Fruit fly (Drosophila melanogaster) whole organism, embryonic: ENCODE results near the gene CG7386.
A peak's percentile ranks its signal among the peaks of the same experiment; 100 is the strongest.

ENCODE experiments used
- Antp ChIP-seq: fragments of 200-800 bp; sonication (Bioruptor generic); optimal IDR thresholded peaks from 3 replicates; lab custom pipeline; 2016; ENCODE audit warnings: missing biosample characterization, missing genetic modification characterization
- Atf-2 ChIP-seq: fragments of 200-800 bp; sonication (Bioruptor generic); optimal IDR thresholded peaks from 2 replicates; lab custom pipeline; 2016; ENCODE audit warnings: missing biosample characterization, missing genetic modification characterization
- Bgb ChIP-seq: fragments of 200-800 bp; sonication (Bioruptor generic); IDR thresholded peaks from 2 replicates; pipeline ENCODE4 v1.3.6; 2022; ENCODE audit warnings: missing biosample characterization, missing genetic modification characterization; ENCODE audit not compliant: partially characterized antibody
- Bteb2 ChIP-seq: fragments of 200-800 bp; sonication (Bioruptor generic); optimal IDR thresholded peaks from 2 replicates; lab custom pipeline; 2016; ENCODE audit warnings: missing biosample characterization, missing genetic modification characterization
- CG10431 ChIP-seq: fragments of 200-800 bp; sonication (Bioruptor generic); optimal IDR thresholded peaks from 3 replicates; lab custom pipeline; 2018; ENCODE audit warnings: missing biosample characterization, mild to moderate bottlenecking, missing genetic modification characterization
- CG10462 ChIP-seq: fragments of 200-800 bp; sonication (Bioruptor generic); optimal IDR thresholded peaks from 2 replicates; lab custom pipeline; 2016; ENCODE audit warnings: missing biosample characterization, missing genetic modification characterization
- CG10979 ChIP-seq: fragments of 200-800 bp; sonication (Bioruptor generic); optimal IDR thresholded peaks from 2 replicates; lab custom pipeline; 2018; ENCODE audit warnings: missing biosample characterization, mild to moderate bottlenecking, missing genetic modification characterization, moderate library complexity
- CG11398 ChIP-seq: fragments of 200-800 bp; sonication (Bioruptor generic); optimal IDR thresholded peaks from 2 replicates; lab custom pipeline; 2016; ENCODE audit warnings: missing biosample characterization, missing genetic modification characterization
- CG12236 ChIP-seq: fragments of 200-800 bp; sonication (Bioruptor generic); optimal IDR thresholded peaks from 2 replicates; lab custom pipeline; 2016; ENCODE audit warnings: missing biosample characterization, missing genetic modification characterization
- CG12391 ChIP-seq: fragments of 200-800 bp; sonication (Bioruptor generic); optimal IDR thresholded peaks from 3 replicates; lab custom pipeline; 2018; ENCODE audit warnings: missing biosample characterization, mild to moderate bottlenecking, missing genetic modification characterization, moderate library complexity
- CG13775 ChIP-seq: fragments of 200-800 bp; sonication (Bioruptor generic); optimal IDR thresholded peaks from 3 replicates; lab custom pipeline; 2017; ENCODE audit warnings: missing biosample characterization, mild to moderate bottlenecking, missing genetic modification characterization
- CG15479 ChIP-seq: fragments of 200-800 bp; sonication (Bioruptor generic); optimal IDR thresholded peaks from 3 replicates; lab custom pipeline; 2019; ENCODE audit warnings: missing biosample characterization, mild to moderate bottlenecking, missing genetic modification characterization, moderate library complexity
- CG17385 ChIP-seq: fragments of 200-800 bp; sonication (Bioruptor generic); optimal IDR thresholded peaks from 3 replicates; lab custom pipeline; 2018; ENCODE audit warnings: missing biosample characterization, mild to moderate bottlenecking, missing genetic modification characterization
- CG3163 ChIP-seq: fragments of 200-800 bp; sonication (Bioruptor generic); optimal IDR thresholded peaks from 3 replicates; lab custom pipeline; 2016; ENCODE audit warnings: missing biosample characterization, missing genetic modification characterization
- CG3838 ChIP-seq: fragments of 200-800 bp; sonication (Bioruptor generic); optimal IDR thresholded peaks from 3 replicates; lab custom pipeline; 2016; ENCODE audit warnings: missing biosample characterization, missing genetic modification characterization
- CG3995 ChIP-seq: fragments of 200-800 bp; sonication (Bioruptor generic); optimal IDR thresholded peaks from 3 replicates; lab custom pipeline; 2016; ENCODE audit warnings: missing biosample characterization, missing genetic modification characterization
- CG4282 ChIP-seq: fragments of 200-800 bp; sonication (Bioruptor generic); optimal IDR thresholded peaks from 2 replicates; lab custom pipeline; 2016; ENCODE audit warnings: missing biosample characterization, missing genetic modification characterization
- CG43689 ChIP-seq: fragments of 200-800 bp; sonication (Bioruptor generic); IDR thresholded peaks from 2 replicates; pipeline ENCODE4 v1.3.6; 2022; ENCODE audit warnings: missing biosample characterization, missing genetic modification characterization
- CG7372 ChIP-seq: fragments of 200-800 bp; sonication (Bioruptor generic); IDR thresholded peaks from 2 replicates; pipeline ENCODE4 v1.3.6; 2022; ENCODE audit warnings: missing biosample characterization, missing genetic modification characterization
- CG7987 ChIP-seq: fragments of 200-800 bp; sonication (Bioruptor generic); optimal IDR thresholded peaks from 2 replicates; lab custom pipeline; 2018; ENCODE audit warnings: missing biosample characterization, mild to moderate bottlenecking, missing genetic modification characterization, moderate library complexity
- CG8290 ChIP-seq, 3 experiments: fragments of 200-800 bp; sonication (Bioruptor generic); optimal IDR thresholded peaks; 2 replicates each; lab custom pipeline; 2016 to 2019; ENCODE audit warnings: missing biosample characterization in 3 of 3, missing genetic modification characterization in 3 of 3, mild to moderate bottlenecking in 2 of 3, moderate library complexity in 1 of 3
- CG8944 ChIP-seq: fragments of 200-800 bp; sonication (Bioruptor generic); optimal IDR thresholded peaks from 3 replicates; lab custom pipeline; 2016; ENCODE audit warnings: missing biosample characterization, missing genetic modification characterization
- CG9609 ChIP-seq: fragments of 200-800 bp; sonication (Bioruptor generic); optimal IDR thresholded peaks from 3 replicates; lab custom pipeline; 2016; ENCODE audit warnings: missing biosample characterization, missing genetic modification characterization
- CHES-1-like ChIP-seq: fragments of 200-800 bp; sonication (Bioruptor generic); optimal IDR thresholded peaks from 2 replicates; lab custom pipeline; 2016; ENCODE audit warnings: missing biosample characterization, missing genetic modification characterization
- Dek ChIP-seq: fragments of 200-800 bp; sonication (Bioruptor generic); optimal IDR thresholded peaks from 3 replicates; lab custom pipeline; 2019; ENCODE audit warnings: missing biosample characterization, mild to moderate bottlenecking, missing genetic modification characterization, moderate library complexity
- Fer1 ChIP-seq: fragments of 200-800 bp; sonication (Bioruptor generic); optimal IDR thresholded peaks from 2 replicates; lab custom pipeline; 2017; ENCODE audit warnings: missing biosample characterization, mild to moderate bottlenecking, missing genetic modification characterization
- HmgD ChIP-seq: fragments of 200-800 bp; sonication (Bioruptor generic); optimal IDR thresholded peaks from 3 replicates; lab custom pipeline; 2016; ENCODE audit warnings: missing biosample characterization, missing genetic modification characterization
- NFAT ChIP-seq: fragments of 200-800 bp; sonication (Bioruptor generic); IDR thresholded peaks from 2 replicates; pipeline ENCODE4 v1.3.6; 2022; ENCODE audit warnings: missing biosample characterization, missing genetic modification characterization
- YL-1 ChIP-seq: fragments of 200-800 bp; sonication (Bioruptor generic); optimal IDR thresholded peaks from 3 replicates; lab custom pipeline; 2017; ENCODE audit warnings: missing biosample characterization, mild to moderate bottlenecking, missing genetic modification characterization
- ab ChIP-seq: fragments of 200-800 bp; sonication (Bioruptor generic); optimal IDR thresholded peaks from 2 replicates; lab custom pipeline; 2016; ENCODE audit warnings: missing biosample characterization, missing genetic modification characterization
- aop ChIP-seq: fragments of 200-800 bp; sonication (Bioruptor generic); IDR thresholded peaks from 2 replicates; pipeline ENCODE4 v1.3.6; 2022; ENCODE audit warnings: missing biosample characterization, missing genetic modification characterization
- ash1 ChIP-seq: fragments of 200-800 bp; sonication (Bioruptor generic); optimal IDR thresholded peaks from 2 replicates; lab custom pipeline; 2018; ENCODE audit warnings: missing biosample characterization, mild to moderate bottlenecking, missing genetic modification characterization
- crc ChIP-seq: fragments of 200-800 bp; sonication (Bioruptor generic); optimal IDR thresholded peaks from 2 replicates; lab custom pipeline; 2016; ENCODE audit warnings: missing biosample characterization, missing genetic modification characterization
- en ChIP-seq: fragments of 200-800 bp; sonication (Bioruptor generic); optimal IDR thresholded peaks from 2 replicates; lab custom pipeline; 2016; ENCODE audit warnings: missing biosample characterization, missing genetic modification characterization
- gem ChIP-seq: fragments of 200-800 bp; sonication (Bioruptor generic); optimal IDR thresholded peaks from 2 replicates; lab custom pipeline; 2019; ENCODE audit warnings: missing biosample characterization, mild to moderate bottlenecking, missing genetic modification characterization, moderate library complexity
- hkb ChIP-seq, 2 experiments: fragments of 200-800 bp in 1 of 2; fragments of >200 bp in 1 of 2; sonication (Bioruptor generic) in 1 of 2; IDR thresholded peaks in 1 of 2; optimal IDR thresholded peaks in 1 of 2; 2 replicates each; pipeline versions ENCODE4 v1.3.6 to Lab custom; 2017 to 2022; ENCODE audit warnings: missing biosample characterization in 1 of 2, missing genetic modification characterization in 1 of 2
- lmd ChIP-seq: fragments of 200-800 bp; sonication (Bioruptor generic); IDR thresholded peaks from 2 replicates; pipeline ENCODE4 v1.3.6; 2022; ENCODE audit warnings: missing biosample characterization, missing genetic modification characterization
- nom ChIP-seq: fragments of 200-800 bp; sonication (Bioruptor generic); optimal IDR thresholded peaks from 2 replicates; lab custom pipeline; 2017; ENCODE audit warnings: missing biosample characterization, missing genetic modification characterization, mild to moderate bottlenecking, moderate library complexity, missing genetic modification reagents
- oc ChIP-seq: fragments of 200-800 bp; sonication (Bioruptor generic); optimal IDR thresholded peaks from 2 replicates; lab custom pipeline; 2018; ENCODE audit warnings: missing biosample characterization, mild to moderate bottlenecking, missing genetic modification characterization, moderate library complexity
- otp ChIP-seq: fragments of 200-800 bp; sonication (Bioruptor generic); IDR thresholded peaks from 3 replicates; pipeline ENCODE4, ENCODE4 v1.3.6; 2022; ENCODE audit warnings: missing biosample characterization, missing genetic modification characterization
- pho ChIP-seq: fragments of 200-800 bp; sonication (Bioruptor generic); optimal IDR thresholded peaks from 2 replicates; lab custom pipeline; 2016; ENCODE audit warnings: missing biosample characterization, missing genetic modification characterization
- sc ChIP-seq, 3 experiments: fragments of >200 bp in 2 of 3; fragments of 200-800 bp in 1 of 3; sonication (Bioruptor generic) in 1 of 3; optimal IDR thresholded peaks; 2 replicates in 2 of 3; 3 replicates in 1 of 3; lab custom pipeline; 2017; ENCODE audit warnings: mild to moderate bottlenecking in 1 of 3, missing biosample characterization in 1 of 3, missing genetic modification characterization in 1 of 3, missing genetic modification reagents in 1 of 3
- schlank ChIP-seq: fragments of 200-800 bp; sonication (Bioruptor generic); optimal IDR thresholded peaks from 2 replicates; lab custom pipeline; 2018; ENCODE audit warnings: missing biosample characterization, mild to moderate bottlenecking, missing genetic modification characterization
- scrt ChIP-seq: fragments of 200-800 bp; sonication (Bioruptor generic); optimal IDR thresholded peaks from 2 replicates; lab custom pipeline; 2018; ENCODE audit warnings: missing biosample characterization, mild to moderate bottlenecking, missing genetic modification characterization, moderate library complexity
- sima ChIP-seq: fragments of 200-800 bp; sonication (Bioruptor generic); optimal IDR thresholded peaks from 2 replicates; lab custom pipeline; 2016; ENCODE audit warnings: missing biosample characterization, missing genetic modification characterization
- sr ChIP-seq: fragments of 200-800 bp; sonication (Bioruptor generic); IDR thresholded peaks from 3 replicates; pipeline ENCODE4 v1.3.6; 2022; ENCODE audit warnings: missing biosample characterization, missing genetic modification characterization
- tio ChIP-seq: fragments of 200-800 bp; sonication (Bioruptor generic); optimal IDR thresholded peaks from 2 replicates; lab custom pipeline; 2017; ENCODE audit warnings: missing biosample characterization, missing genetic modification characterization, inconsistent platforms
- zen ChIP-seq: fragments of 200-800 bp; sonication (Bioruptor generic); optimal IDR thresholded peaks from 3 replicates; lab custom pipeline; 2018; ENCODE audit warnings: missing biosample characterization, mild to moderate bottlenecking, missing genetic modification characterization, moderate library complexity
- zfh2 ChIP-seq: fragments of 200-800 bp; sonication (Bioruptor generic); optimal IDR thresholded peaks from 2 replicates; lab custom pipeline; 2016; ENCODE audit warnings: missing biosample characterization, missing genetic modification characterization

Gene CG7386

dm6 chr3L:6184884-6185438, 4.6 kb upstream of the CG7386 start, which contains the start of the genes D19B and CG43293 (continued):
- TF ChIP-seq ab (peak; percentile 72), scrt (GFP tag; lab: Kevin White, UChicago) (peak; percentile 73), CG17385 (GFP tag; lab: Kevin White, UChicago) (peak; percentile 81), tio (no peak), gem (tag; lab: Kevin White, UChicago) (peak; percentile 90), Bteb2 (GFP tag; lab: Kevin White, UChicago) (peak; percentile 78), CG15479 (GFP tag; lab: Kevin White, UChicago) (peak; percentile 31), CG10431 (peak; percentile 56), schlank (tag; lab: Kevin White, UChicago) (peak; percentile 80), CG8944 (peak; percentile 88), CG12391 (peak; percentile 92), zfh2 (peak; percentile 86), pho (GFP tag; lab: Kevin White, UChicago) (peak; percentile 85), CG3995 (GFP tag; lab: Kevin White, UChicago) (peak; percentile 33), CG3163 (GFP tag; lab: Kevin White, UChicago) (peak; percentile 65), Fer1 (GFP tag; lab: Kevin White, UChicago) (peak; percentile 87), HmgD (GFP tag; lab: Kevin White, UChicago) (peak; percentile 85), YL-1 (peak; percentile 95), ash1 (GFP tag; lab: Kevin White, UChicago) (peak; percentile 78), CG12236 (GFP tag; lab: Kevin White, UChicago) (peak; percentile 64), zen (tag; lab: Kevin White, UChicago) (peak; percentile 77), oc (peak; percentile 83), CG3838 (GFP tag; lab: Kevin White, UChicago) (peak; percentile 71), CG13775 (peak; percentile 89), CG11398 (peak; percentile 64), CG8290 (GFP tag; optimal IDR thresholded peaks at IDR 0.05; lab: Kevin White, UChicago) (peak; percentile 74), CG8290 (tag; optimal IDR thresholded peaks at IDR 0.05; lab: Kevin White, UChicago) (peak in 1 of 2 experiments; percentile 98), CG7987 (GFP tag; lab: Kevin White, UChicago) (peak; percentile 91), CG9609 (GFP tag; lab: Kevin White, UChicago) (peak; percentile 87), CHES-1-like (GFP tag; lab: Kevin White, UChicago) (peak; percentile 92), lmd (peak; percentile 93), en (GFP tag; lab: Kevin White, UChicago) (peak; percentile 33), Bgb (GFP tag; lab: Robert Waterston, UW) (peak; percentile 59; the same call in 1 of the 2 replicates), hkb (optimal IDR thresholded peaks at IDR 0.05; lab: Kevin White, UChicago) (no peak), hkb (GFP tag; IDR thresholded peaks at IDR 0.05; lab: Robert Waterston, UW) (peak; percentile 91), sima (GFP tag; lab: Kevin White, UChicago) (peak; percentile 23), NFAT (GFP tag; lab: Robert Waterston, UW) (peak; percentile 96), CG4282 (GFP tag; lab: Kevin White, UChicago) (peak; percentile 70), sc (optimal IDR thresholded peaks at IDR 0.05; lab: Kevin White, UChicago) (no peak), sc (GFP tag; optimal IDR thresholded peaks at IDR 0.05; lab: Kevin White, UChicago) (peak; percentile 65), CG10979 (tag; lab: Kevin White, UChicago) (peak; percentile 86), Dek (tag; lab: Kevin White, UChicago) (peak; percentile 90), CG7372 (GFP tag; lab: Robert Waterston, UW) (peak; percentile 73), CG43689 (GFP tag; lab: Robert Waterston, UW) (peak; percentile 70), otp (GFP tag; lab: Robert Waterston, UW) (peak; percentile 90), CG10462 (GFP tag; lab: Kevin White, UChicago) (peak; percentile 82), sr (peak; percentile 61), aop (GFP tag; lab: Robert Waterston, UW) (peak; percentile 77), nom (GFP tag; lab: Kevin White, UChicago) (peak; percentile 80), Atf-2 (GFP tag; lab: Kevin White, UChicago) (peak; percentile 73), Antp (GFP tag; lab: Kevin White, UChicago) (peak; percentile 93), crc (GFP tag; lab: Kevin White, UChicago) (peak; percentile 81)
